Worm (Caenorhabditis elegans) whole organism, mixed stage, embryonic: ENCODE results near the gene kcc-1.

Source experiments
- M03D4.4 ChIP-seq: sonication (generic microtip); optimal IDR thresholded peaks from 2 replicates; lab custom pipeline; 2017; ENCODE audit warnings: mild to moderate bottlenecking, missing genetic modification characterization, missing compliant biosample characterization
- bed-3 ChIP-seq: fragments of 200-800 bp; sonication (Bioruptor generic); optimal IDR thresholded peaks from 3 replicates; lab custom pipeline; 2018; ENCODE audit warnings: mild to moderate bottlenecking, missing genetic modification characterization, moderate library complexity, missing compliant biosample characterization
- ces-1 ChIP-seq: fragments of 150-350 bp; optimal IDR thresholded peaks from 2 replicates; lab custom pipeline; 2014; ENCODE audit warnings: missing biosample characterization, missing genetic modification reagents, missing genetic modification characterization
- elt-3 ChIP-seq: fragments of 150-350 bp; optimal IDR thresholded peaks from 2 replicates; lab custom pipeline; 2014; ENCODE audit warnings: missing biosample characterization, missing genetic modification characterization
- lin-13 ChIP-seq: fragments of 150-350 bp; optimal IDR thresholded peaks from 2 replicates; lab custom pipeline; 2014; ENCODE audit warnings: missing biosample characterization, missing genetic modification characterization
- lin-32 ChIP-seq: fragments of 200-800 bp; sonication (Bioruptor generic); optimal IDR thresholded peaks from 2 replicates; lab custom pipeline; 2018; ENCODE audit warnings: mild to moderate bottlenecking, missing genetic modification characterization, missing compliant biosample characterization
- nhr-2 ChIP-seq: fragments of 150-350 bp; optimal IDR thresholded peaks from 2 replicates; lab custom pipeline; 2014; ENCODE audit warnings: missing biosample characterization, missing genetic modification characterization
- nhr-237 ChIP-seq: fragments of 150-350 bp; optimal IDR thresholded peaks from 2 replicates; lab custom pipeline; 2014; ENCODE audit warnings: missing biosample characterization, missing genetic modification characterization
- nhr-28 ChIP-seq: fragments of 150-350 bp; optimal IDR thresholded peaks from 2 replicates; lab custom pipeline; 2014; ENCODE audit warnings: missing biosample characterization, missing genetic modification characterization
- nhr-76 ChIP-seq: sonication (generic microtip); optimal IDR thresholded peaks from 2 replicates; lab custom pipeline; 2017; ENCODE audit warnings: missing biosample characterization, missing genetic modification characterization
- sptf-1 ChIP-seq: sonication (generic microtip); optimal IDR thresholded peaks from 2 replicates; lab custom pipeline; 2017; ENCODE audit warnings: mild to moderate bottlenecking, missing genetic modification characterization, moderate library complexity, missing compliant biosample characterization
- unc-62 ChIP-seq: fragments of 150-350 bp; optimal IDR thresholded peaks from 2 replicates; lab custom pipeline; 2014; ENCODE audit warnings: missing biosample characterization, missing genetic modification reagents, missing genetic modification characterization

DNA sequence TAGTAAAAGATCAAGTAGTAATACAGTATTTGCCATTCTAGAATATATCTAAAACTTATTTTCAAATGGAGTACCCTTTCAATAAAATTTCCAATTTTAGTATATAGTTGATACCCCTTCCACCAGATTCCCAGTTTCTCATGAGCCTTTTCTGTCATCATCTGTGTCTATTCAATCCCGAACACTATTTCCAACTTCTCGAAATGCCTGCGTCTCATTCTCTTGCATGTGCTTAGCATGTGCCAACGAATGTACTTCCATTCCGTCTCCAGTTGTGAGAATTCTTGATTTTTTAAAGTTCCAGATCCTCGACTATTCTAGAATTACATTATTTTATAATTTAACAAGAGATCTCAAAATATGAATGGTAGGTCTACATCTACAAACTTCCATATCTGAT lies 39.5 kb upstream of the kcc-1 start, which contains the start of gene C42D4.18:
- no peak for TF ChIP-seq bed-3
- no peak for TF ChIP-seq lin-32 (GFP tag; lab: Kevin White, UChicago)
- no peak for TF ChIP-seq unc-62 (GFP tag; lab: Kevin White, UChicago)
- TF ChIP-seq ces-1 = no peak
- no peak for TF ChIP-seq M03D4.4 (tag; lab: Kevin White, UChicago)
- TF ChIP-seq nhr-28 = no peak
- TF ChIP-seq nhr-237 (tag; lab: Kevin White, UChicago) = no peak
- no peak for TF ChIP-seq elt-3
- TF ChIP-seq sptf-1 = no peak
- TF ChIP-seq lin-13 (tag; lab: Kevin White, UChicago) = no peak
- TF ChIP-seq nhr-2 = no peak
- TF ChIP-seq nhr-76 (tag; lab: Kevin White, UChicago) = no peak
